Worm (Caenorhabditis elegans) whole organism, L1 larva: ENCODE results near the gene C17A2.4.

ENCODE experiments used
- C04F5.9 ChIP-seq: sonication (generic microtip); optimal IDR thresholded peaks from 2 replicates; lab custom pipeline; 2016; ENCODE audit warnings: missing genetic modification characterization, missing compliant biosample characterization
- F16B12.6 ChIP-seq: fragments of 150-350 bp; optimal IDR thresholded peaks from 2 replicates; lab custom pipeline; 2014; ENCODE audit warnings: missing biosample characterization, missing genetic modification characterization
- Y116A8C.19 ChIP-seq: sonication (generic microtip); optimal IDR thresholded peaks from 2 replicates; lab custom pipeline; 2016; ENCODE audit warnings: missing compliant biosample characterization, missing genetic modification characterization, borderline replicate concordance
- aha-1 ChIP-seq: fragments of 150-350 bp; optimal IDR thresholded peaks from 2 replicates; lab custom pipeline; 2014; ENCODE audit warnings: missing biosample characterization, missing genetic modification characterization
- alr-1 ChIP-seq: fragments of 200-800 bp; sonication (Bioruptor generic); optimal IDR thresholded peaks from 2 replicates; lab custom pipeline; 2018; ENCODE audit warnings: borderline replicate concordance, mild to moderate bottlenecking, missing genetic modification characterization, missing compliant biosample characterization
- ama-1 ChIP-seq: fragments of 150-350 bp; optimal IDR thresholded peaks from 2 replicates; lab custom pipeline; 2014
- blmp-1 ChIP-seq: fragments of 150-350 bp; optimal IDR thresholded peaks from 2 replicates; lab custom pipeline; 2014; ENCODE audit warnings: missing biosample characterization, missing genetic modification characterization
- ceh-82 ChIP-seq, 3 experiments: fragments of 150-350 bp in 1 of 3; sonication (generic microtip) in 2 of 3; optimal IDR thresholded peaks; 2 replicates each; lab custom pipeline; 2014 to 2017; ENCODE audit warnings: missing biosample characterization in 3 of 3, missing genetic modification characterization in 3 of 3
- dpl-1 ChIP-seq, 3 experiments: fragments of 150-350 bp in 2 of 3; sonication (generic microtip) in 1 of 3; optimal IDR thresholded peaks; 2 replicates each; lab custom pipeline; 2014 to 2017; ENCODE audit warnings: missing biosample characterization in 3 of 3, missing genetic modification characterization in 3 of 3, missing genetic modification reagents in 3 of 3
- dsc-1 ChIP-seq: sonication (generic microtip); optimal IDR thresholded peaks from 2 replicates; lab custom pipeline; 2016; ENCODE audit warnings: mild to moderate bottlenecking, missing genetic modification characterization, missing compliant biosample characterization
- efl-1 ChIP-seq, 4 experiments: fragments of 150-350 bp; optimal IDR thresholded peaks in 3 of 4; peaks in 1 of 4; 1 replicate in 1 of 4; 2 replicates in 3 of 4; lab custom pipeline; 2014; ENCODE audit warnings: missing biosample characterization in 2 of 4, missing genetic modification characterization in 2 of 4, missing genetic modification reagents in 2 of 4
- egl-13 ChIP-seq: sonication (generic microtip); optimal IDR thresholded peaks from 2 replicates; lab custom pipeline; 2016; ENCODE audit warnings: missing genotype, missing genetic modification reagents, missing genetic modification characterization, missing compliant biosample characterization
- elt-2 ChIP-seq: sonication (generic microtip); optimal IDR thresholded peaks from 2 replicates; lab custom pipeline; 2016; ENCODE audit warnings: missing genetic modification characterization, mild to moderate bottlenecking, inconsistent platforms, missing compliant biosample characterization, missing genetic modification reagents
- elt-3 ChIP-seq, 6 experiments: fragments of 150-350 bp in 1 of 6; sonication (generic microtip); optimal IDR thresholded peaks; 2 replicates each; lab custom pipeline; 2017 to 2018; ENCODE audit warnings: missing biosample characterization in 6 of 6, missing genetic modification characterization in 6 of 6, inconsistent platforms in 1 of 6
- ets-5 ChIP-seq: fragments of 200-800 bp; sonication (Bioruptor generic); IDR thresholded peaks from 2 replicates; pipeline ENCODE4 v1.3.6; 2022; ENCODE audit warnings: missing genetic modification characterization, missing compliant biosample characterization
- fkh-8 ChIP-seq: sonication (generic microtip); optimal IDR thresholded peaks from 2 replicates; lab custom pipeline; 2016; ENCODE audit warnings: mild to moderate bottlenecking, missing genetic modification characterization, missing compliant biosample characterization
- fos-1 ChIP-seq: fragments of 150-350 bp; optimal IDR thresholded peaks from 2 replicates; lab custom pipeline; 2014; ENCODE audit warnings: missing biosample characterization, missing genetic modification characterization
- hlh-17 ChIP-seq: fragments of 200-800 bp; sonication (Bioruptor generic); optimal IDR thresholded peaks from 2 replicates; lab custom pipeline; 2018; ENCODE audit warnings: missing genetic modification characterization, mild to moderate bottlenecking, missing compliant biosample characterization, moderate library complexity, borderline replicate concordance
- hlh-4 ChIP-seq: sonication (generic microtip); optimal IDR thresholded peaks from 2 replicates; lab custom pipeline; 2016; ENCODE audit warnings: mild to moderate bottlenecking, missing genetic modification characterization, missing compliant biosample characterization
- hpl-2 ChIP-seq: fragments of 150-350 bp; optimal IDR thresholded peaks from 2 replicates; lab custom pipeline; 2014; ENCODE audit warnings: missing biosample characterization, missing genetic modification reagents, missing genetic modification characterization
- lin-14 ChIP-seq: fragments of 200-800 bp; sonication (Bioruptor generic); optimal IDR thresholded peaks from 2 replicates; lab custom pipeline; 2018; ENCODE audit warnings: mild to moderate bottlenecking, missing genetic modification characterization, moderate library complexity, missing compliant biosample characterization
- lin-15B ChIP-seq: fragments of 150-350 bp; sonication (generic microtip); optimal IDR thresholded peaks from 3 replicates; lab custom pipeline; 2014; ENCODE audit warnings: missing biosample characterization, missing genetic modification characterization
- lin-35 ChIP-seq, 2 experiments: fragments of 150-350 bp; optimal IDR thresholded peaks; 2 replicates each; lab custom pipeline; 2014; ENCODE audit warnings: missing biosample characterization in 2 of 2, missing genetic modification characterization in 2 of 2, missing genetic modification reagents in 2 of 2
- lir-3 ChIP-seq: sonication (generic microtip); optimal IDR thresholded peaks from 2 replicates; lab custom pipeline; 2016; ENCODE audit warnings: mild to moderate bottlenecking, missing genetic modification characterization, moderate library complexity, missing compliant biosample characterization; ENCODE audit not compliant: poor library complexity
- lsy-2 ChIP-seq, 2 experiments: fragments of 150-350 bp; optimal IDR thresholded peaks; 2 replicates each; lab custom pipeline; 2014; ENCODE audit warnings: missing biosample characterization in 2 of 2, missing genetic modification characterization in 2 of 2
- mdl-1 ChIP-seq, 2 experiments: fragments of 150-350 bp; optimal IDR thresholded peaks; 2 replicates each; lab custom pipeline; 2014 to 2017; ENCODE audit warnings: missing biosample characterization in 2 of 2, missing genetic modification characterization in 2 of 2, inconsistent platforms in 1 of 2
- mep-1 ChIP-seq: fragments of 150-350 bp; optimal IDR thresholded peaks from 2 replicates; lab custom pipeline; 2014; ENCODE audit warnings: missing biosample characterization, missing genetic modification characterization
- nhr-11 ChIP-seq: fragments of 150-350 bp; optimal IDR thresholded peaks from 2 replicates; lab custom pipeline; 2014; ENCODE audit warnings: missing biosample characterization, missing genetic modification characterization
- nhr-12 ChIP-seq: sonication (generic microtip); optimal IDR thresholded peaks from 2 replicates; lab custom pipeline; 2017; ENCODE audit warnings: missing biosample characterization, missing genetic modification characterization
- nhr-19 ChIP-seq: fragments of 200-800 bp; sonication (Bioruptor generic); conservative IDR thresholded peaks from 2 replicates; pipeline ENCODE4 v1.3.6; 2022; ENCODE audit warnings: missing genetic modification characterization, missing compliant biosample characterization
- nhr-20 ChIP-seq: sonication (generic microtip); optimal IDR thresholded peaks from 2 replicates; lab custom pipeline; 2016; ENCODE audit warnings: mild to moderate bottlenecking, missing genetic modification characterization, missing compliant biosample characterization
- nhr-28 ChIP-seq: fragments of 150-350 bp; optimal IDR thresholded peaks from 2 replicates; lab custom pipeline; 2014; ENCODE audit warnings: missing biosample characterization, missing genetic modification characterization
- nhr-47 ChIP-seq: sonication (generic microtip); optimal IDR thresholded peaks from 2 replicates; lab custom pipeline; 2016; ENCODE audit warnings: mild to moderate bottlenecking, missing genetic modification characterization, moderate library complexity, missing compliant biosample characterization
- nhr-71 ChIP-seq: sonication (generic microtip); optimal IDR thresholded peaks from 2 replicates; lab custom pipeline; 2016; ENCODE audit warnings: mild to moderate bottlenecking, missing genetic modification characterization, moderate library complexity, missing compliant biosample characterization
- nhr-77 ChIP-seq: fragments of 150-350 bp; optimal IDR thresholded peaks from 2 replicates; lab custom pipeline; 2014; ENCODE audit warnings: missing biosample characterization, missing genetic modification characterization
- nhr-85 ChIP-seq: sonication (generic microtip); peaks from one replicate; lab custom pipeline; 2016; ENCODE audit warnings: missing genetic modification characterization, inconsistent platforms, missing compliant biosample characterization
- nhr-90 ChIP-seq: sonication (generic microtip); optimal IDR thresholded peaks from 2 replicates; lab custom pipeline; 2016; ENCODE audit warnings: mild to moderate bottlenecking, missing genetic modification characterization, missing compliant biosample characterization; ENCODE audit not compliant: poor library complexity
- pqm-1 ChIP-seq: sonication (generic microtip); optimal IDR thresholded peaks from 3 replicates; lab custom pipeline; 2017; ENCODE audit warnings: missing biosample characterization, missing genetic modification characterization
- rnt-1 ChIP-seq: sonication (generic microtip); optimal IDR thresholded peaks from 2 replicates; lab custom pipeline; 2016; ENCODE audit warnings: mild to moderate bottlenecking, missing genetic modification characterization, moderate library complexity, missing compliant biosample characterization
- snpc-4 ChIP-seq: fragments of 150-350 bp; optimal IDR thresholded peaks from 2 replicates; lab custom pipeline; 2014; ENCODE audit warnings: missing biosample characterization, missing genetic modification characterization
- snu-23 ChIP-seq: sonication (generic microtip); optimal IDR thresholded peaks from 2 replicates; lab custom pipeline; 2016; ENCODE audit warnings: missing genetic modification characterization, missing compliant biosample characterization
- sox-4 ChIP-seq: sonication (generic microtip); optimal IDR thresholded peaks from 2 replicates; lab custom pipeline; 2016; ENCODE audit warnings: missing genetic modification characterization, missing compliant biosample characterization
- sptf-1 ChIP-seq: fragments of 150-350 bp; optimal IDR thresholded peaks from 2 replicates; lab custom pipeline; 2014; ENCODE audit warnings: missing biosample characterization, missing genetic modification characterization
- swsn-7 ChIP-seq: sonication (generic microtip); optimal IDR thresholded peaks from 2 replicates; lab custom pipeline; 2016; ENCODE audit warnings: missing genetic modification characterization, missing compliant biosample characterization
- tbx-2 ChIP-seq: sonication (generic microtip); optimal IDR thresholded peaks from 2 replicates; lab custom pipeline; 2016; ENCODE audit warnings: missing genetic modification characterization, missing compliant biosample characterization
- tlp-1 ChIP-seq: fragments of 150-350 bp; optimal IDR thresholded peaks from 2 replicates; lab custom pipeline; 2014; ENCODE audit warnings: missing biosample characterization, missing genetic modification characterization
- xbp-1 ChIP-seq: sonication (generic microtip); optimal IDR thresholded peaks from 2 replicates; lab custom pipeline; 2016; ENCODE audit warnings: missing genetic modification characterization, missing compliant biosample characterization
- zag-1 ChIP-seq: fragments of 150-350 bp; optimal IDR thresholded peaks from 2 replicates; lab custom pipeline; 2014; ENCODE audit warnings: missing biosample characterization, missing genetic modification characterization

The C17A2.4 gene

DNA sequence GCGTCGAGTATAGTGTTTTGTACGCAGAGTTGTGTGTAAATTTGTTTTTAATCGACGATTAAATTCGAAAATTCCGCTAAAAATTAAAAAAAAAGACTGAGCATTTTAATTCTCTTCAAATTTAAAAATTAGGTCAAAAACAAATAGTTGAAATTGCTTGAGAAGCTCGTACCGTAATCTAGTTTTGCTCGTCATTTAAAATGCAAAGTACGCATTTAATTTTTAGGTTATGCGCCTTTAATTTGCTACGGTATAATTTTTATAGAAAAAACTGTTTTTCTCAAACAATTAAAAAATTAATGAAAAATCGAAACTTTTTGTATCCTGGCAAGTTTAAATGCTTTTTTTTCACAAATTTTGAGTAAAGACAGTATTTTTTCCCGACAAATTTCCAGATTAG, 31.0 kb upstream of the C17A2.4 start:
- TF ChIP-seq hlh-17 (no peak), sox-4 (tag; lab: Kevin White, UChicago) (no peak), C04F5.9 (no peak), xbp-1 (tag; lab: Kevin White, UChicago) (no peak), nhr-11 (no peak), sptf-1 (tag; lab: Kevin White, UChicago) (no peak), nhr-12 (tag; lab: Kevin White, UChicago) (no peak), alr-1 (tag; lab: Kevin White, UChicago) (no peak), pqm-1 (no peak), aha-1 (tag; lab: Kevin White, UChicago) (no peak), ama-1 (lab: Kevin White, UChicago) (no peak), lin-14 (GFP tag; lab: Kevin White, UChicago) (no peak), snpc-4 (tag; lab: Kevin White, UChicago) (no peak), hlh-4 (tag; lab: Kevin White, UChicago) (no peak), rnt-1 (tag; lab: Kevin White, UChicago) (no peak), egl-13 (no peak), nhr-19 (no peak), tlp-1 (tag; lab: Kevin White, UChicago) (no peak), dpl-1 (GFP tag; optimal IDR thresholded peaks at IDR 0.05; lab: Kevin White, UChicago) (no peak), elt-2 (no peak)

DNA sequence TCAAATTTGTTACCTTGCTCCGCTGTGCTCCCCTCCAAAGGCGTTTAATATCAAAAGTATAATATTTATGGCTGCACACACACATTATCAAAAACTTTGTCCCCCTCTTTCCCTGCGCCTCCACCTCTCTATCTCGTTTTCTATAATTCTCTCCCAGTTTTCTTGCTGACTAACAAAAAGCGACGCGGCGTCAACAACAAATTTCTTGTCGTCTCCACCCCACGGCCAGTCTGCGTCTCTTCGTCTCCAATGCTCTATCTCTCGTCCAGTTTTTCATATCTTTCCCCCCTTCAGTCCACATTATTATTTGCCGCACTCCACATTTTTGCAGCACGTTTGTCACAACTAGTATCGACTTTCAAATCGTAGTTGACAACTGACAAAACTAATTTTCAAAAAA, 29.1 kb upstream of the C17A2.4 start:
- TF ChIP-seq elt-2 (peak; percentile 73), hlh-4 (tag; lab: Kevin White, UChicago) (no peak), swsn-7 (tag; lab: Kevin White, UChicago) (peak; percentile 27), rnt-1 (tag; lab: Kevin White, UChicago) (peak; percentile 30), nhr-20 (tag; lab: Kevin White, UChicago) (peak; percentile 53), lir-3 (tag; lab: Kevin White, UChicago) (no peak), nhr-28 (tag; lab: Kevin White, UChicago) (no peak), mdl-1 (tag; optimal IDR thresholded peaks at IDR 0.05; lab: Kevin White, UChicago) (peak in 1 of 2 experiments; percentile 30), lin-15B (no peak), dsc-1 (tag; lab: Kevin White, UChicago) (peak; percentile 24), zag-1 (tag; lab: Kevin White, UChicago) (no peak), dpl-1 (GFP tag; optimal IDR thresholded peaks at IDR 0.05; lab: Kevin White, UChicago) (peak in 2 of 3 experiments; percentile 17 to 42), lin-35 (GFP tag; optimal IDR thresholded peaks at IDR 0.05; lab: Kevin White, UChicago) (peak; percentile 44 to 46), alr-1 (tag; lab: Kevin White, UChicago) (no peak), sox-4 (tag; lab: Kevin White, UChicago) (no peak), F16B12.6 (tag; lab: Kevin White, UChicago) (peak; percentile 1), nhr-19 (peak; percentile 32; the same call in 1 of the 2 replicates), tbx-2 (tag; lab: Kevin White, UChicago) (peak; percentile 32), nhr-77 (tag; lab: Kevin White, UChicago) (no peak), ama-1 (lab: Kevin White, UChicago) (no peak), snu-23 (GFP tag; lab: Kevin White, UChicago) (peak; percentile 51), mep-1 (tag; lab: Kevin White, UChicago) (peak; percentile 59), fkh-8 (tag; lab: Kevin White, UChicago) (peak; percentile 73), nhr-85 (tag; lab: Kevin White, UChicago) (peak; percentile 47), lin-14 (GFP tag; lab: Kevin White, UChicago) (peak; percentile 85), fos-1 (no peak), nhr-47 (tag; lab: Kevin White, UChicago) (peak; percentile 51), sptf-1 (tag; lab: Kevin White, UChicago) (no peak), hpl-2 (GFP tag; lab: Kevin White, UChicago) (no peak), ceh-82 (tag; optimal IDR thresholded peaks at IDR 0.05; lab: Kevin White, UChicago) (no peak), ets-5 (GFP tag; lab: Robert Waterston, UW) (no peak), blmp-1 (peak; percentile 20), nhr-71 (tag; lab: Kevin White, UChicago) (peak; percentile 62), lsy-2 (tag; optimal IDR thresholded peaks at IDR 0.05; lab: Kevin White, UChicago) (peak; percentile 37 to 60), efl-1 (optimal IDR thresholded peaks at IDR 0.05; lab: Kevin White, UChicago) (peak; percentile 40 to 46), efl-1 (GFP tag; optimal IDR thresholded peaks at IDR 0.05 in 1 of 2; lab: Kevin White, UChicago) (peak; percentile 28 to 95), nhr-11 (peak; percentile 19), tlp-1 (tag; lab: Kevin White, UChicago) (no peak), nhr-90 (tag; lab: Kevin White, UChicago) (peak; percentile 25), elt-3 (tag; optimal IDR thresholded peaks at IDR 0.05; lab: Kevin White, UChicago) (no peak), xbp-1 (tag; lab: Kevin White, UChicago) (peak; percentile 23), Y116A8C.19 (tag; lab: Kevin White, UChicago) (no peak)
